Fruit fly (Drosophila melanogaster) whole organism, wandering third instar larva: ENCODE data around the gene CycH.

Source experiments
- CG32264 ChIP-seq: fragments of 200-800 bp; sonication (Bioruptor generic); optimal IDR thresholded peaks from 2 replicates; lab custom pipeline; 2016; ENCODE audit warnings: missing biosample characterization, missing genetic modification characterization
- CG9705 ChIP-seq: fragments of 200-800 bp; sonication (Bioruptor generic); optimal IDR thresholded peaks from 2 replicates; lab custom pipeline; 2018; ENCODE audit warnings: missing biosample characterization, mild to moderate bottlenecking, missing genetic modification characterization
- Dfd ChIP-seq: fragments of >200 bp; optimal IDR thresholded peaks from 2 replicates; lab custom pipeline; 2017; ENCODE audit warnings: missing biosample characterization, missing genetic modification characterization
- Dif ChIP-seq: fragments of 200-275, 200-300 bp; sonication (Bioruptor generic); optimal IDR thresholded peaks from 2 replicates; lab custom pipeline; 2018; ENCODE audit warnings: missing biosample characterization, missing genetic modification characterization; ENCODE audit not compliant: partially characterized antibody
- GATAd ChIP-seq: sonication (Bioruptor generic); optimal IDR thresholded peaks from 2 replicates; lab custom pipeline; 2016; ENCODE audit warnings: missing biosample characterization, missing genetic modification characterization
- HLH106 ChIP-seq: fragments of 200-800 bp; optimal IDR thresholded peaks from 3 replicates; lab custom pipeline; 2019; ENCODE audit warnings: missing biosample characterization, mild to moderate bottlenecking, missing genetic modification characterization, moderate library complexity
- Hnf4 ChIP-seq: fragments of 200-800 bp; sonication (Bioruptor generic); optimal IDR thresholded peaks from 2 replicates; lab custom pipeline; 2016; ENCODE audit warnings: missing biosample characterization, mild to moderate bottlenecking, missing genetic modification characterization
- Hr78 ChIP-seq: fragments of >200 bp; optimal IDR thresholded peaks from 2 replicates; lab custom pipeline; 2017; ENCODE audit warnings: missing biosample characterization, missing genetic modification characterization
- Hr83 ChIP-seq: fragments of 200-300 bp; sonication (Bioruptor generic); optimal IDR thresholded peaks from 2 replicates; lab custom pipeline; 2016; ENCODE audit warnings: missing biosample characterization, mild to moderate bottlenecking, missing genetic modification characterization, moderate library complexity; ENCODE audit not compliant: poor library complexity, severe bottlenecking
- Jra ChIP-seq: sonication (Bioruptor generic); optimal IDR thresholded peaks from 2 replicates; lab custom pipeline; 2016; ENCODE audit warnings: missing biosample characterization, missing genetic modification characterization
- Mio ChIP-seq: sonication (Bioruptor generic); optimal IDR thresholded peaks from 2 replicates; lab custom pipeline; 2016; ENCODE audit warnings: missing biosample characterization, missing genetic modification characterization
- N ChIP-seq: fragments of >200 bp; optimal IDR thresholded peaks from 2 replicates; lab custom pipeline; 2018; ENCODE audit warnings: missing biosample characterization, missing external identifiers, missing genetic modification characterization
- OdsH ChIP-seq: fragments of 200-800 bp; sonication (Bioruptor generic); optimal IDR thresholded peaks from 2 replicates; lab custom pipeline; 2016; ENCODE audit warnings: missing biosample characterization, mild to moderate bottlenecking, missing genetic modification characterization
- Rel ChIP-seq, 2 experiments: fragments of 200-800 bp; sonication (Bioruptor generic) in 1 of 2; optimal IDR thresholded peaks; 2 replicates in 1 of 2; 3 replicates in 1 of 2; lab custom pipeline; 2016 to 2019; ENCODE audit warnings: mild to moderate bottlenecking in 2 of 2, missing biosample characterization in 2 of 2, missing genetic modification characterization in 2 of 2, moderate library complexity in 1 of 2
- Sp1 ChIP-seq: fragments of 200-800 bp; sonication (Bioruptor generic); optimal IDR thresholded peaks from 3 replicates; lab custom pipeline; 2019; ENCODE audit warnings: missing biosample characterization, mild to moderate bottlenecking, missing genetic modification characterization, moderate library complexity
- Vsx2 ChIP-seq: fragments of 200-300, 225-300 bp; sonication (Bioruptor generic); optimal IDR thresholded peaks from 2 replicates; lab custom pipeline; 2018; ENCODE audit warnings: missing biosample characterization, missing genetic modification characterization; ENCODE audit not compliant: partially characterized antibody
- dl ChIP-seq, 2 experiments: fragments of 175-275, 200-275 bp in 1 of 2; fragments of 200-275 bp in 1 of 2; sonication (Bioruptor generic); optimal IDR thresholded peaks; lab custom pipeline; 2018; ENCODE audit warnings: mild to moderate bottlenecking in 2 of 2, missing biosample characterization in 2 of 2, missing genetic modification characterization in 2 of 2, moderate library complexity in 2 of 2; ENCODE audit not compliant: partially characterized antibody in 2 of 2, insufficient read depth in 1 of 2
- dmrt93B ChIP-seq: fragments of 200-800 bp; sonication (Bioruptor generic); optimal IDR thresholded peaks from 2 replicates; lab custom pipeline; 2018; ENCODE audit warnings: missing biosample characterization, mild to moderate bottlenecking, missing genetic modification characterization
- ey ChIP-seq: fragments of 200-800 bp; sonication (Bioruptor generic); optimal IDR thresholded peaks from 2 replicates; lab custom pipeline; 2016; ENCODE audit warnings: missing biosample characterization, missing genetic modification characterization
- foxo ChIP-seq, 2 experiments: fragments of 200-800 bp; sonication (Bioruptor generic); optimal IDR thresholded peaks; 2 replicates in 1 of 2; 3 replicates in 1 of 2; lab custom pipeline; 2016 to 2017; ENCODE audit warnings: missing biosample characterization in 2 of 2, missing genetic modification characterization in 2 of 2
- fru ChIP-seq: fragments of 200-800 bp; sonication (Bioruptor generic); optimal IDR thresholded peaks from 3 replicates; lab custom pipeline; 2016; ENCODE audit warnings: missing biosample characterization, mild to moderate bottlenecking, missing genetic modification characterization
- jim ChIP-seq: fragments of 175-275, 200-325 bp; sonication (Bioruptor generic); optimal IDR thresholded peaks from 2 replicates; lab custom pipeline; 2016; ENCODE audit warnings: missing biosample characterization, mild to moderate bottlenecking, missing genetic modification characterization
- pan ChIP-seq: fragments of >200 bp; optimal IDR thresholded peaks from 2 replicates; lab custom pipeline; 2017
- psq ChIP-seq: fragments of 200-800 bp; sonication (Bioruptor generic); optimal IDR thresholded peaks from 3 replicates; lab custom pipeline; 2017; ENCODE audit warnings: missing biosample characterization, mild to moderate bottlenecking, missing genetic modification characterization, moderate library complexity
- rgr ChIP-seq: fragments of 200-800 bp; sonication (Bioruptor generic); optimal IDR thresholded peaks from 3 replicates; lab custom pipeline; 2016; ENCODE audit warnings: missing biosample characterization, mild to moderate bottlenecking, missing genetic modification characterization
- sage ChIP-seq: fragments of 200-800 bp; sonication (Bioruptor generic); optimal IDR thresholded peaks from 2 replicates; lab custom pipeline; 2016; ENCODE audit warnings: missing biosample characterization, mild to moderate bottlenecking, missing genetic modification characterization
- sv ChIP-seq: fragments of 200-800 bp; sonication (Bioruptor generic); optimal IDR thresholded peaks from 3 replicates; lab custom pipeline; 2016; ENCODE audit warnings: missing biosample characterization, missing genetic modification characterization
- tai ChIP-seq: sonication (Bioruptor generic); optimal IDR thresholded peaks from 2 replicates; lab custom pipeline; 2016; ENCODE audit warnings: missing biosample characterization, missing genetic modification characterization
- usp ChIP-seq: fragments of >200 bp; optimal IDR thresholded peaks from 2 replicates; lab custom pipeline; 2017; ENCODE audit warnings: missing biosample characterization, missing genetic modification characterization
- woc ChIP-seq: sonication (Bioruptor generic); optimal IDR thresholded peaks from 2 replicates; lab custom pipeline; 2016; ENCODE audit warnings: missing biosample characterization, mild to moderate bottlenecking, missing genetic modification characterization

The CycH gene

dm6 chr3L:21808568-21808967 lies 13.2 kb upstream of the CycH start, which contains the start of gene eg:
Gene eg (plus strand): TSS chr3L:21808703.
- TF ChIP-seq Hr78 (GFP tag; lab: Kevin White, UChicago) = no peak
- no peak for TF ChIP-seq Mio (GFP tag; lab: Kevin White, UChicago)
- TF ChIP-seq Dfd (GFP tag; lab: Kevin White, UChicago) = peak; percentile 55
- TF ChIP-seq sage (GFP tag; lab: Kevin White, UChicago) = no peak
- peak; percentile 80 for TF ChIP-seq Vsx2 (GFP tag; lab: Kevin White, UChicago)

dm6 chr3L:21813598-21813997 lies 8.2 kb upstream of the CycH start, which contains the start of gene CG43895:
Gene CG43895 (minus strand): TSS chr3L:21813698.
- TF ChIP-seq Hnf4 (GFP tag; lab: Kevin White, UChicago) (no peak), psq (no peak), pan (no peak), fru (GFP tag; lab: Kevin White, UChicago) (no peak)

dm6 chr3L:21818701-21819100 lies 3.1 kb upstream of the CycH start:
- TF ChIP-seq dmrt93B (GFP tag; lab: Kevin White, UChicago) (no peak), Hr83 (GFP tag; lab: Kevin White, UChicago) (no peak), foxo (GFP tag; optimal IDR thresholded peaks at IDR 0.05; lab: Kevin White, UChicago) (no peak), CG9705 (GFP tag; lab: Kevin White, UChicago) (no peak), sv (no peak), rgr (GFP tag; lab: Kevin White, UChicago) (no peak), Jra (GFP tag; lab: Kevin White, UChicago) (no peak), Dif (GFP tag; lab: Kevin White, UChicago) (no peak), N (GFP tag; lab: Kevin White, UChicago) (no peak), GATAd (GFP tag; lab: Kevin White, UChicago) (no peak), OdsH (GFP tag; lab: Kevin White, UChicago) (no peak), jim (GFP tag; lab: Kevin White, UChicago) (no peak), usp (GFP tag; lab: Kevin White, UChicago) (no peak), Mio (GFP tag; lab: Kevin White, UChicago) (no peak), Rel (GFP tag; optimal IDR thresholded peaks at IDR 0.05; lab: Kevin White, UChicago) (no peak), Rel (tag; optimal IDR thresholded peaks at IDR 0.05; lab: Kevin White, UChicago) (no peak)

- TF ChIP-seq sv (no peak), psq (no peak), Dfd (GFP tag; lab: Kevin White, UChicago) (no peak), fru (GFP tag; lab: Kevin White, UChicago) (no peak), GATAd (GFP tag; lab: Kevin White, UChicago) (no peak), woc (GFP tag; lab: Kevin White, UChicago) (no peak), CG9705 (GFP tag; lab: Kevin White, UChicago) (no peak), OdsH (GFP tag; lab: Kevin White, UChicago) (no peak), usp (GFP tag; lab: Kevin White, UChicago) (no peak), N (GFP tag; lab: Kevin White, UChicago) (no peak), CG32264 (GFP tag; lab: Kevin White, UChicago) (no peak), Hr83 (GFP tag; lab: Kevin White, UChicago) (no peak), tai (GFP tag; lab: Kevin White, UChicago) (no peak), ey (GFP tag; lab: Kevin White, UChicago) (no peak), Sp1 (no peak), dl (GFP tag; optimal IDR thresholded peaks at IDR 0.05; lab: Kevin White, UChicago; ENCODE audit: insufficient read depth in 1 of 2, partially characterized antibody in 2 of 2) (no peak), rgr (GFP tag; lab: Kevin White, UChicago) (no peak), Vsx2 (GFP tag; lab: Kevin White, UChicago) (no peak), sage (GFP tag; lab: Kevin White, UChicago) (no peak), HLH106 (tag; lab: Kevin White, UChicago) (no peak)
Measured at dm6 chr3L:21819497-21819896, 2.3 kb upstream of the CycH start.

dm6 chr3L:21823236-21823635 lies 1.4 kb downstream of the CycH start, which contains the start of gene CG7407:
Gene CG7407 (plus strand): TSS chr3L:21823461.
- TF ChIP-seq Rel (GFP tag; optimal IDR thresholded peaks at IDR 0.05; lab: Kevin White, UChicago) (no peak), Rel (tag; optimal IDR thresholded peaks at IDR 0.05; lab: Kevin White, UChicago) (peak; percentile 49), woc (GFP tag; lab: Kevin White, UChicago) (no peak)
